Worm (Caenorhabditis elegans) whole organism, L1 larva: ENCODE results near the gene elo-6.

Source experiments
- C04F5.9 ChIP-seq: sonication (generic microtip); optimal IDR thresholded peaks from 2 replicates; lab custom pipeline; 2016; ENCODE audit warnings: missing genetic modification characterization, missing compliant biosample characterization
- ceh-8 ChIP-seq: fragments of 200-800 bp; sonication (Bioruptor generic); optimal IDR thresholded peaks from 2 replicates; lab custom pipeline; 2018; ENCODE audit warnings: mild to moderate bottlenecking, missing genetic modification characterization, moderate library complexity, missing compliant biosample characterization
- fos-1 ChIP-seq: fragments of 150-350 bp; optimal IDR thresholded peaks from 2 replicates; lab custom pipeline; 2014; ENCODE audit warnings: missing biosample characterization, missing genetic modification characterization
- hpl-2 ChIP-seq: fragments of 150-350 bp; optimal IDR thresholded peaks from 2 replicates; lab custom pipeline; 2014; ENCODE audit warnings: missing biosample characterization, missing genetic modification reagents, missing genetic modification characterization
- lin-39 ChIP-seq: fragments of 150-350 bp; optimal IDR thresholded peaks from 2 replicates; lab custom pipeline; 2014; ENCODE audit warnings: missing biosample characterization, missing genetic modification reagents, missing genetic modification characterization
- mep-1 ChIP-seq: fragments of 150-350 bp; optimal IDR thresholded peaks from 2 replicates; lab custom pipeline; 2014; ENCODE audit warnings: missing biosample characterization, missing genetic modification characterization
- nhr-28 ChIP-seq: fragments of 150-350 bp; optimal IDR thresholded peaks from 2 replicates; lab custom pipeline; 2014; ENCODE audit warnings: missing biosample characterization, missing genetic modification characterization
- nhr-90 ChIP-seq: sonication (generic microtip); optimal IDR thresholded peaks from 2 replicates; lab custom pipeline; 2016; ENCODE audit warnings: mild to moderate bottlenecking, missing genetic modification characterization, missing compliant biosample characterization; ENCODE audit not compliant: poor library complexity
- pax-3 ChIP-seq: fragments of 200-800 bp; sonication (Bioruptor generic); optimal IDR thresholded peaks from 2 replicates; lab custom pipeline; 2018; ENCODE audit warnings: mild to moderate bottlenecking, missing genetic modification characterization, moderate library complexity, missing compliant biosample characterization
- unc-130 ChIP-seq: fragments of 150-350 bp; optimal IDR thresholded peaks from 2 replicates; lab custom pipeline; 2017; ENCODE audit warnings: missing biosample characterization, missing genetic modification characterization, inconsistent platforms
- unc-62 ChIP-seq: fragments of 150-350 bp; optimal IDR thresholded peaks from 2 replicates; lab custom pipeline; 2014; ENCODE audit warnings: missing biosample characterization, missing genetic modification reagents, missing genetic modification characterization
- unc-86 ChIP-seq: sonication (generic microtip); optimal IDR thresholded peaks from 2 replicates; lab custom pipeline; 2016; ENCODE audit warnings: missing genetic modification characterization, missing compliant biosample characterization
- zag-1 ChIP-seq: fragments of 150-350 bp; optimal IDR thresholded peaks from 2 replicates; lab custom pipeline; 2014; ENCODE audit warnings: missing biosample characterization, missing genetic modification characterization

ce11 chrIV:5381334-5381733 lies 7.0 kb downstream of the elo-6 start, which contains the start of gene F41H10.2:
- TF ChIP-seq lin-39 (tag; lab: Kevin White, UChicago) (no peak), fos-1 (tag; lab: Kevin White, UChicago) (no peak), C04F5.9 (tag; lab: Kevin White, UChicago) (no peak), unc-130 (tag; lab: Kevin White, UChicago) (no peak), unc-62 (GFP tag; lab: Kevin White, UChicago) (no peak), mep-1 (tag; lab: Kevin White, UChicago) (no peak), hpl-2 (GFP tag; lab: Kevin White, UChicago) (no peak), nhr-28 (tag; lab: Kevin White, UChicago) (no peak), nhr-90 (no peak), ceh-8 (GFP tag; lab: Kevin White, UChicago) (no peak), zag-1 (no peak), unc-86 (tag; lab: Kevin White, UChicago) (no peak), pax-3 (tag; lab: Kevin White, UChicago) (no peak)
